Worm (Caenorhabditis elegans) whole organism, late embryonic: Measurements from ENCODE around the gene C01G10.10.
"Not testable (repeated sequence)": the region's sequence is repeated elsewhere in the genome, so short reads cannot be mapped to it uniquely, and the experiment has no call there.

ENCODE experiments used
- C08G9.2 ChIP-seq: sonication (generic microtip); optimal IDR thresholded peaks from 2 replicates; lab custom pipeline; 2016; ENCODE audit warnings: mild to moderate bottlenecking, missing genetic modification characterization, moderate library complexity, missing compliant biosample characterization
- F13H6.1 ChIP-seq: sonication (generic microtip); optimal IDR thresholded peaks from 2 replicates; lab custom pipeline; 2016; ENCODE audit warnings: missing genetic modification characterization, missing compliant biosample characterization
- K09A11.1 ChIP-seq: sonication (generic microtip); optimal IDR thresholded peaks from 2 replicates; lab custom pipeline; 2017; ENCODE audit warnings: antibody characterized with exemption, mild to moderate bottlenecking, missing genetic modification characterization, missing compliant biosample characterization; ENCODE audit not compliant: insufficient read depth
- ceh-14 ChIP-seq: sonication (generic microtip); optimal IDR thresholded peaks from 2 replicates; lab custom pipeline; 2016; ENCODE audit warnings: missing genotype, missing genetic modification characterization, missing compliant biosample characterization
- ceh-19 ChIP-seq: fragments of 200-800 bp; sonication (Bioruptor generic); optimal IDR thresholded peaks from 2 replicates; lab custom pipeline; 2018; ENCODE audit warnings: mild to moderate bottlenecking, missing genetic modification characterization, missing compliant biosample characterization
- ceh-2 ChIP-seq: sonication (generic microtip); optimal IDR thresholded peaks from 2 replicates; lab custom pipeline; 2016; ENCODE audit warnings: missing genotype, missing genetic modification characterization, missing compliant biosample characterization
- ceh-24 ChIP-seq: sonication (generic microtip); optimal IDR thresholded peaks from 2 replicates; lab custom pipeline; 2016; ENCODE audit warnings: mild to moderate bottlenecking, missing genetic modification characterization, missing compliant biosample characterization
- ceh-30 ChIP-seq: fragments of 150-350 bp; optimal IDR thresholded peaks from 2 replicates; lab custom pipeline; 2014; ENCODE audit warnings: missing biosample characterization, missing genetic modification characterization
- ceh-31 ChIP-seq: sonication (generic microtip); optimal IDR thresholded peaks from 2 replicates; lab custom pipeline; 2016; ENCODE audit warnings: missing genetic modification characterization, missing compliant biosample characterization
- ceh-34 ChIP-seq: sonication (generic microtip); optimal IDR thresholded peaks from 2 replicates; lab custom pipeline; 2016; ENCODE audit warnings: mild to moderate bottlenecking, missing genetic modification characterization, missing compliant biosample characterization
- ceh-48 ChIP-seq: sonication (generic microtip); optimal IDR thresholded peaks from 2 replicates; lab custom pipeline; 2016; ENCODE audit warnings: missing genetic modification characterization, inconsistent platforms, missing compliant biosample characterization
- che-1 ChIP-seq: sonication (generic microtip); optimal IDR thresholded peaks from 2 replicates; lab custom pipeline; 2016; ENCODE audit warnings: mild to moderate bottlenecking, missing genetic modification characterization, missing compliant biosample characterization
- elt-2 ChIP-seq: sonication (generic microtip); optimal IDR thresholded peaks from 2 replicates; lab custom pipeline; 2016; ENCODE audit warnings: missing genetic modification reagents, missing genetic modification characterization, missing compliant biosample characterization
- ets-4 ChIP-seq: sonication (generic microtip); optimal IDR thresholded peaks from 2 replicates; lab custom pipeline; 2016; ENCODE audit warnings: missing genetic modification characterization, missing compliant biosample characterization
- eyg-1 ChIP-seq: sonication (generic microtip); optimal IDR thresholded peaks from 2 replicates; lab custom pipeline; 2016; ENCODE audit warnings: missing genotype, missing genetic modification characterization, missing compliant biosample characterization
- fax-1 ChIP-seq: sonication (generic microtip); optimal IDR thresholded peaks from 2 replicates; lab custom pipeline; 2016; ENCODE audit warnings: missing genotype, missing genetic modification characterization, missing compliant biosample characterization
- fkh-6 ChIP-seq: sonication (generic microtip); optimal IDR thresholded peaks from 2 replicates; lab custom pipeline; 2016; ENCODE audit warnings: missing genetic modification characterization, missing compliant biosample characterization
- gmeb-2 ChIP-seq: sonication (generic microtip); optimal IDR thresholded peaks from 2 replicates; lab custom pipeline; 2016; ENCODE audit warnings: missing genetic modification characterization, inconsistent platforms, missing compliant biosample characterization
- hlh-13 ChIP-seq: fragments of 200-800 bp; sonication (Bioruptor generic); optimal IDR thresholded peaks from 2 replicates; lab custom pipeline; 2018; ENCODE audit warnings: mild to moderate bottlenecking, missing genetic modification characterization, missing compliant biosample characterization
- hlh-8 ChIP-seq: sonication (generic microtip); optimal IDR thresholded peaks from 2 replicates; lab custom pipeline; 2016; ENCODE audit warnings: missing genotype, missing genetic modification characterization, missing compliant biosample characterization
- lim-6 ChIP-seq: sonication (generic microtip); optimal IDR thresholded peaks from 2 replicates; lab custom pipeline; 2016; ENCODE audit warnings: missing genetic modification characterization, missing compliant biosample characterization
- lin-11 ChIP-seq: fragments of 200-800 bp; sonication (Bioruptor generic); optimal IDR thresholded peaks from 2 replicates; lab custom pipeline; 2018; ENCODE audit warnings: mild to moderate bottlenecking, missing genetic modification characterization, missing compliant biosample characterization
- npax-4 ChIP-seq: sonication (generic microtip); optimal IDR thresholded peaks from 2 replicates; lab custom pipeline; 2016; ENCODE audit warnings: missing genetic modification characterization, missing compliant biosample characterization
- pat-9 ChIP-seq: fragments of 200-800 bp; sonication (Bioruptor generic); optimal IDR thresholded peaks from 2 replicates; lab custom pipeline; 2018; ENCODE audit warnings: mild to moderate bottlenecking, missing genetic modification characterization, moderate library complexity, missing compliant biosample characterization
- ref-2 ChIP-seq: sonication (generic microtip); optimal IDR thresholded peaks from 2 replicates; lab custom pipeline; 2016; ENCODE audit warnings: missing genetic modification characterization, missing compliant biosample characterization
- rnt-1 ChIP-seq: sonication (generic microtip); optimal IDR thresholded peaks from 2 replicates; lab custom pipeline; 2016; ENCODE audit warnings: missing genetic modification characterization, missing compliant biosample characterization
- sdc-2 ChIP-seq: sonication (generic microtip); optimal IDR thresholded peaks from 2 replicates; lab custom pipeline; 2016; ENCODE audit warnings: missing genotype, missing genetic modification characterization, missing compliant biosample characterization
- sox-2 ChIP-seq: fragments of 200-800 bp; sonication (Bioruptor generic); IDR thresholded peaks from 2 replicates; pipeline ENCODE4 v1.3.6; 2022; ENCODE audit warnings: missing genetic modification reagents, missing genetic modification characterization, missing compliant biosample characterization
- tbx-2 ChIP-seq: sonication (generic microtip); optimal IDR thresholded peaks from 2 replicates; lab custom pipeline; 2016; ENCODE audit warnings: missing genetic modification characterization, missing compliant biosample characterization
- tbx-7 ChIP-seq: sonication (generic microtip); optimal IDR thresholded peaks from 2 replicates; lab custom pipeline; 2016; ENCODE audit warnings: missing genotype, missing genetic modification characterization, missing compliant biosample characterization
- unc-3 ChIP-seq, 2 experiments: fragments of 200-800 bp in 1 of 2; sonication (Bioruptor generic) in 1 of 2; sonication (generic microtip) in 1 of 2; conservative IDR thresholded peaks in 1 of 2; optimal IDR thresholded peaks in 1 of 2; 2 replicates each; pipeline versions ENCODE4 v1.3.6 to Lab custom; 2016 to 2022; ENCODE audit warnings: missing compliant biosample characterization in 2 of 2, missing genetic modification characterization in 2 of 2, missing genetic modification reagents in 1 of 2
- unc-42 ChIP-seq: sonication (generic microtip); optimal IDR thresholded peaks from 2 replicates; lab custom pipeline; 2016; ENCODE audit warnings: missing genotype, missing genetic modification characterization, missing compliant biosample characterization
- unc-55 ChIP-seq: sonication (generic microtip); optimal IDR thresholded peaks from 2 replicates; lab custom pipeline; 2017; ENCODE audit warnings: missing biosample characterization, missing genetic modification reagents, missing genetic modification characterization
- zip-5 ChIP-seq: sonication (generic microtip); optimal IDR thresholded peaks from 2 replicates; lab custom pipeline; 2016; ENCODE audit warnings: missing genetic modification characterization, missing compliant biosample characterization
- ztf-16 ChIP-seq: sonication (generic microtip); optimal IDR thresholded peaks from 2 replicates; lab custom pipeline; 2017; ENCODE audit warnings: missing genetic modification characterization, missing compliant biosample characterization

C01G10.10 gene

DNA sequence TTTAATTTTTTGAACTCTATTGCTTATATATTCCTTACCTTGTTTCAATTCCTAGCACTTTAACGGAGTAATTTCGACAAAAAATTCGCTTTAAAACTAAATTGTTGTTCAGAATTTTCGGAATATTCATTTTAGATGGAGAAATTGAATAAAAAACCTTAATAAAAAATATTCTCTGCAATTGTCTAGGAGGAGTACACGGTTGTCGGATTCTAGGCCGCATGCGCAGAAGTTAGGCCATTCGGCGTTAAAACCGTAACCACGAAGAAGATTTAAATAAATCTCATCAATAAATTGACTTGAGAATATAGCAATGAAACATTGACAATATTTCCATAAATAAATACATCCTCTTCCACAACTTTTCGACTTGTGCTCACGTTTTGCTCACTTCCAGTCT, at the start of gene C01G10.10, which contains the start of gene C01G10.9:
TSS of gene C01G10.10 (minus strand) at position 151 of the 400 bp plus-strand sequence.
TSS of gene C01G10.9 (plus strand) at position 240 of the 400 bp plus-strand sequence.
- TF ChIP-seq zip-5 (peak; percentile 78), ceh-30 (tag; lab: Kevin White, UChicago) (no peak), F13H6.1 (tag; lab: Kevin White, UChicago) (peak; percentile 46), ceh-31 (peak; percentile 90), pat-9 (tag; lab: Kevin White, UChicago) (no peak), gmeb-2 (tag; lab: Kevin White, UChicago) (peak; percentile 4), ets-4 (peak; percentile 91), elt-2 (tag; lab: Kevin White, UChicago) (peak; percentile 81), tbx-2 (tag; lab: Kevin White, UChicago) (peak; percentile 87), ceh-24 (tag; lab: Kevin White, UChicago) (no peak), unc-42 (tag; lab: Kevin White, UChicago) (peak; percentile 27), K09A11.1 (tag; lab: Kevin White, UChicago) (no peak), tbx-7 (peak; percentile 90), ceh-2 (tag; lab: Kevin White, UChicago) (peak; percentile 89), eyg-1 (peak; percentile 4), che-1 (tag; lab: Kevin White, UChicago) (no peak), lim-6 (tag; lab: Kevin White, UChicago) (no peak), sdc-2 (peak; percentile 27), C08G9.2 (tag; lab: Kevin White, UChicago) (peak; percentile 93), fkh-6 (peak; percentile 33), fax-1 (tag; lab: Kevin White, UChicago) (peak; percentile 48), rnt-1 (tag; lab: Kevin White, UChicago) (peak; percentile 43), ref-2 (tag; lab: Kevin White, UChicago) (peak; percentile 70), ceh-14 (tag; lab: Kevin White, UChicago) (peak; percentile 46), hlh-8 (tag; lab: Kevin White, UChicago) (peak; percentile 7), ceh-34 (tag; lab: Kevin White, UChicago) (peak; percentile 9), ztf-16 (tag; lab: Kevin White, UChicago) (no peak)

DNA sequence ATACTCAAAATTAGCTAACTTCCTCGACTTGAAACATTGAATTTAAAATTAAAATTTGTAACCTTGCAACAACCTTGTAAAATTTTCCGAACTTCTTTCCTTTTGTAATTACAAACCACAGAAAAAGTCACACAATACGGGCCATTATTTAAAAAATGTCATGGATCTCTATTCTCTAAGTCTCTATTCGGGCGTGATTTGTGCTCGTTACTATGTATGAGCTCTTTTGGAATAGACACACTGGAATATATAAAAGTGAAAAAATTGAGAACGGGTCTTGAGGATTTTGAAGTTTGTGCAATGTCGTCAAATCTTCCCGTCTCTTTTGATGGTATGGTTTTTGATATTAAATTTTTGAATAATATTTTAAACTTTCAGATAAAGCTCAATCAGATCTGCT, 45.7 kb upstream of the C01G10.10 start, which contains the start of gene srr-7:
TSS of gene srr-7 (plus strand) at position 301 of the 400 bp plus-strand sequence.
- TF ChIP-seq unc-55 (GFP tag; lab: Kevin White, UChicago) (no peak), tbx-2 (tag; lab: Kevin White, UChicago) (no peak), lin-11 (tag; lab: Kevin White, UChicago) (no peak)
- TF ChIP-seq, all 69 proteins: peak for 0

DNA sequence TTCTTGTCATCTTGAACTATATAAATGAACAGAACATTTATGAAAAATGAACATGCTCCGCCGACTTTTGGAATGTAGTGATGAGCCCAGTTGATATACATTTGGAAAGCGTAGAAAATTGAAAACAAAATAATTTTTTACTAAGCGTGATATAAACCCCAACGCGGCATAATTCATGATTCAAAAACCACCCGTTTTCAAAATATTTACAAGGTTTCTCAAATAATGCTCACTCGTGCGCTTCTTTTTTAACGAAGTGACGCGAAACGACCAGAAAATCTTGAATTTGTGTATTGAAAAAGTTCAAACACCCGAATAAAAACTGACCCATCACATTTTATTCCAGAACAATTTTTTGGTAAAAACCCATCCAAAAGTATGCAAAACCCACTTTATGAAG, 45.2 kb upstream of the C01G10.10 start, which contains the start of gene srj-27:
TSS of gene srj-27 (minus strand) at position 101 of the 400 bp plus-strand sequence.
- TF ChIP-seq npax-4 (tag; lab: Kevin White, UChicago) (no peak), unc-42 (tag; lab: Kevin White, UChicago) (no peak), unc-3 (GFP tag; conservative IDR thresholded peaks at IDR 0.05; lab: Robert Waterston, UW) (no peak), unc-3 (tag; optimal IDR thresholded peaks at IDR 0.05; lab: Kevin White, UChicago) (no peak), ceh-48 (no peak), sox-2 (GFP tag; lab: Robert Waterston, UW) (no peak)

- not testable (repeated sequence) for TF ChIP-seq npax-4 (tag; lab: Kevin White, UChicago); ceh-19; hlh-13 (GFP tag; lab: Kevin White, UChicago)
Observed at ce11 chrV:15125162-15125561, 42.9 kb upstream of the C01G10.10 start, which contains the start of gene ugt-30. Gene ugt-30, minus strand, starts transcription at chrV:15125262.
